Worm (Caenorhabditis elegans): ENCODE measurements around the gene R10D12.1.

ce11 chrV:13908120-13908915 is 26.1 kb downstream of the R10D12.1 start:
- TF ChIP-seq ref-1 (GFP tag; conservative IDR thresholded peaks at IDR 0.05), result no peak
- TF ChIP-seq ztf-29 (GFP tag; IDR thresholded peaks at IDR 0.05), result no peak
- TF ChIP-seq flt-1 (GFP tag; IDR thresholded peaks at IDR 0.05), result no peak

Data from whole organism, midembryonic.